Worm (Caenorhabditis elegans) whole organism, young adult: ENCODE results near the gene T28A8.5.

Source experiments
- dpl-1 ChIP-seq: fragments of 150-350 bp; optimal IDR thresholded peaks from 2 replicates; lab custom pipeline; 2014; ENCODE audit warnings: missing biosample characterization, missing genetic modification reagents, missing genetic modification characterization
- him-1 ChIP-seq: sonication (generic microtip); optimal IDR thresholded peaks from 2 replicates; lab custom pipeline; 2016; ENCODE audit warnings: missing genotype, missing genetic modification reagents, missing genetic modification characterization, missing compliant biosample characterization
- sdz-38 ChIP-seq: sonication (generic microtip); optimal IDR thresholded peaks from 2 replicates; lab custom pipeline; 2016; ENCODE audit warnings: missing genotype, missing genetic modification characterization, missing compliant biosample characterization

- no peak for TF ChIP-seq him-1 (tag; lab: Kevin White, UChicago)
- no peak for TF ChIP-seq dpl-1 (GFP tag; lab: Kevin White, UChicago)
- no peak for TF ChIP-seq sdz-38
These were observed 45.6 kb upstream of the T28A8.5 start for ce11 chrIII:13455816-13456215.
